Fruit fly (Drosophila melanogaster) whole organism, prepupa: ENCODE results near the gene amon.

Experiments
- CG3032 ChIP-seq: fragments of 200-800 bp; optimal IDR thresholded peaks from 2 replicates; lab custom pipeline; 2019; ENCODE audit warnings: missing biosample characterization, mild to moderate bottlenecking, missing genetic modification characterization, moderate library complexity
- CG6854 ChIP-seq: fragments of 200-800 bp; sonication (Bioruptor generic); optimal IDR thresholded peaks from 2 replicates; lab custom pipeline; 2017; ENCODE audit warnings: missing biosample characterization, mild to moderate bottlenecking, missing genetic modification characterization
- Lpt ChIP-seq: fragments of 200-800 bp; sonication (Bioruptor generic); optimal IDR thresholded peaks from 3 replicates; lab custom pipeline; 2016; ENCODE audit warnings: missing biosample characterization, missing genetic modification characterization
- Met ChIP-seq: fragments of 200-800 bp; sonication (Bioruptor generic); optimal IDR thresholded peaks from 3 replicates; lab custom pipeline; 2016; ENCODE audit warnings: missing biosample characterization, missing genetic modification characterization

dm6 chr3R:26671525-26672132 lies 42.3 kb downstream of the amon start:
- TF ChIP-seq Met (no peak), Lpt (GFP tag; lab: Kevin White, UChicago) (no peak), CG6854 (GFP tag; lab: Kevin White, UChicago) (no peak), CG3032 (tag; lab: Kevin White, UChicago) (no peak)
